Fruit fly (Drosophila melanogaster) whole organism, pupa: ENCODE data around the gene Gr2a.

Experiments used
- CG12605 ChIP-seq: fragments of 200-800 bp; sonication (Bioruptor generic); IDR thresholded peaks from 2 replicates; pipeline ENCODE4 v1.3.6; 2022; ENCODE audit warnings: missing biosample characterization, missing genetic modification characterization
- CG14655 ChIP-seq: fragments of 200-800 bp; sonication (Bioruptor generic); optimal IDR thresholded peaks from 3 replicates; lab custom pipeline; 2017; ENCODE audit warnings: mild to moderate bottlenecking, missing biosample characterization, missing genetic modification reagents, missing genetic modification characterization
- CG15710 ChIP-seq: fragments of 200-800 bp; sonication (Bioruptor generic); optimal IDR thresholded peaks from 2 replicates; lab custom pipeline; 2018; ENCODE audit warnings: missing biosample characterization, mild to moderate bottlenecking, missing genetic modification characterization, moderate library complexity
- CG17806 ChIP-seq: fragments of 200-800 bp; sonication (Bioruptor generic); optimal IDR thresholded peaks from 2 replicates; lab custom pipeline; 2018; ENCODE audit warnings: missing biosample characterization, mild to moderate bottlenecking, missing genetic modification characterization, moderate library complexity
- CG4496 ChIP-seq: fragments of 200-800 bp; sonication (Bioruptor generic); IDR thresholded peaks from 3 replicates; pipeline ENCODE4 v1.3.6; 2022; ENCODE audit warnings: missing biosample characterization, missing genetic modification characterization
- CG8159 ChIP-seq: fragments of 200-800 bp; sonication (Bioruptor generic); optimal IDR thresholded peaks from 3 replicates; lab custom pipeline; 2018; ENCODE audit warnings: missing biosample characterization, mild to moderate bottlenecking, missing genetic modification characterization, moderate library complexity
- CG8301 ChIP-seq: fragments of 200-800 bp; sonication (Bioruptor generic); optimal IDR thresholded peaks from 2 replicates; lab custom pipeline; 2018; ENCODE audit warnings: missing biosample characterization, mild to moderate bottlenecking, missing genetic modification characterization
- EcR ChIP-seq: fragments of 200-800 bp; sonication (Bioruptor generic); optimal IDR thresholded peaks from 3 replicates; lab custom pipeline; 2019; ENCODE audit warnings: missing biosample characterization, missing genetic modification characterization, mild to moderate bottlenecking, moderate library complexity, missing genetic modification reagents
- Pif1A ChIP-seq: fragments of 200-800 bp; sonication (Bioruptor generic); optimal IDR thresholded peaks from 3 replicates; lab custom pipeline; 2016; ENCODE audit warnings: missing biosample characterization, missing genetic modification characterization
- fd96Ca ChIP-seq: fragments of 200-800 bp; sonication (Bioruptor generic); IDR thresholded peaks from 3 replicates; pipeline ENCODE4 v1.3.6; 2022; ENCODE audit warnings: missing biosample characterization, missing genetic modification characterization

DNA sequence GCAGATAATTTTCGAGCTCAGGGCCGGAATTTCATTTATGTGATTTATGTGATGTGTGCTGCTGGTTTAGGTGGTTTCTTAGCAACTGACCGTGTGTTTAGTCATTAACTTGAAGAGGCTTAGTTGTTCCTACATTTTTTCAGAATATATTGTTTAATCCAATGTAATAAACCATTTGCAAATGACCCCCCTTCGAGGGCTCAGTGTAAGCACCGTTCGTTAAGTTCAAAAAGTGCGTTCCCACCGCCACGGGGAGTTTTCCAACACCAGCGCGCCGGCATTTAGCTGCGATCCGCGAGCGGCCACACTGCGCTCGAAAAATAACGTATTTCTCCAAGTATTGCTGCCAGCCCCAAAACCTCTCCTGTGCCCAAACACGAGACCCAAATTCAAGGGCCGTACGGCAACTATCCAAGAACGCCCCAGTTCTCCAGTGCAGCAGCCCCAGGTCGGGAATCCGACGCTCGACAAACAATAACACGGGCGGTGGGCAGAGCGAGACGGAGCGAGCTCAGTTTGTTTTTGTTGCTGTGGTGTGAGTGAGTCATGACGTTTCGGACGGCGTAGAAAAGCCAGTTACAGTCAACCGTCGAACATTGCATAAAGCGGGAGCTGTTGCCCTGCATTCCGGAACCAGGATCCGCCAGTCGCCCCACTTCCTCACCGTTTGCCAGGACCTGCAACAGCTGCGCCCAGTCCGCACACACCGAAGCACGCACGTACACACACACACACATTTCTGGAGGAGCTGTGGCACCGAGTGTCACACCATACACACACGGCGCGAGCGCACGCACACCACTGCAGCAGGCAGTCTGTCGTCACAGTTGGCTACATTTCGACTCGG, 26.3 kb downstream of the Gr2a start, which contains the start of gene rush:
- no peak for TF ChIP-seq CG12605 (GFP tag; lab: Robert Waterston, UW)
- no peak for TF ChIP-seq CG15710
- TF ChIP-seq CG14655 = no peak
- peak; percentile 16 for TF ChIP-seq CG8159 (tag; lab: Kevin White, UChicago)
- no peak for TF ChIP-seq CG8301
- TF ChIP-seq CG4496 = peak; percentile 60
- no peak for TF ChIP-seq CG17806 (tag; lab: Kevin White, UChicago)
- peak; percentile 28; the same call in 1 of the 3 replicates for TF ChIP-seq fd96Ca (GFP tag; lab: Robert Waterston, UW)
- TF ChIP-seq EcR (GFP tag; lab: Kevin White, UChicago) = no peak
- no peak for TF ChIP-seq Pif1A (GFP tag; lab: Kevin White, UChicago)
